1 fruit fly cellular context compared by ENCODE assay signal in the genomic region with DNA sequence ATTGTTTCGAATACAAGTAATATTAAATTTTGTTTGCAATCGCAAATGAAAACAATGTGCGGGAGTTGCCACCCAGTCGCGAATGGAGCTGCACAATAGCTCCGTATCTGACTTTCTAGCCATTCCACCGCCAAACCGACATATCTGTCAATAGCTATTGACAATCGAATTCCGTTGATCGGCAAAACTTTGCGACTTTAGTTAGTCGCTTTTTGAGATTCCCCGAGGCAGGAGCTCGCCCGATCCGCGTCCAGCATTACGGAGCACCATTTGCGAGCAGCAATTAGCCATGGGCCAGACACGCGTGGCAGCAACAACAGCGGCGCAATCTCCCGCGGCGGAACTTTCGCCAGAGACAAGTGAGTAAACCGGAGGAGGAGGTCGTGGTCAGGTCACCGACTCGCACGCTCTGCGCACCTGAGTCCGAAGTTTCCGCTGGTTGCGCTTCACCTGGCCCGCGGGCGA.
TF ChIP-seq lines count a peak whose summit lies in the region.

Gene CG4291 (minus strand): TSS at position 84 of the 465 bp plus-strand sequence.
Gene kraken (plus strand): TSS at position 122 of the 465 bp plus-strand sequence.

TF ChIP-seq in whole organism, embryonic, 481 proteins besides CTCF, POLR2A, EP300 and RAD21 (continued from another document):
- TF ChIP-seq sqz (GFP tag; optimal IDR thresholded peaks at IDR 0.05; lab: Kevin White, UChicago) (no peak), CG7745 (tag; optimal IDR thresholded peaks at IDR 0.05; lab: Kevin White, UChicago) (no peak), CG1024 (GFP tag; IDR thresholded peaks at IDR 0.05; lab: Robert Waterston, UW) (0 out of 2 replicates have a peak, but pooled peaks have one; percentile 2), CG34376 (GFP tag; optimal IDR thresholded peaks at IDR 0.05; lab: Kevin White, UChicago) (peak; percentile 58), CG32532 (GFP tag; IDR thresholded peaks at IDR 0.05; lab: Robert Waterston, UW) (peak; percentile 78), chinmo (GFP tag; IDR thresholded peaks at IDR 0.05; lab: Robert Waterston, UW; ENCODE audit: partially characterized antibody) (no peak), CG8290 (GFP tag; optimal IDR thresholded peaks at IDR 0.05; lab: Kevin White, UChicago) (no peak), CG8290 (tag; optimal IDR thresholded peaks at IDR 0.05; lab: Kevin White, UChicago) (peak in 1 of 2 experiments; percentile 95), az2 (GFP tag; optimal IDR thresholded peaks at IDR 0.05; lab: Kevin White, UChicago) (peak; percentile 48), klu (GFP tag; IDR thresholded peaks at IDR 0.05; lab: Robert Waterston, UW) (peak; percentile 47; the same call in 1 of the 2 replicates), CG2199 (GFP tag; IDR thresholded peaks at IDR 0.05; lab: Robert Waterston, UW) (peak; percentile 57; the same call in 1 of the 3 replicates), pho (GFP tag; optimal IDR thresholded peaks at IDR 0.05; lab: Kevin White, UChicago) (peak; percentile 59), HmgZ (tag; optimal IDR thresholded peaks at IDR 0.05; lab: Kevin White, UChicago) (peak; percentile 83), scrt (GFP tag; optimal IDR thresholded peaks at IDR 0.05; lab: Kevin White, UChicago) (no peak), trem (tag; optimal IDR thresholded peaks at IDR 0.05; lab: Kevin White, UChicago) (peak; percentile 64), gcm2 (GFP tag; optimal IDR thresholded peaks at IDR 0.05; lab: Kevin White, UChicago) (no peak), corto (GFP tag; optimal IDR thresholded peaks at IDR 0.05; lab: Kevin White, UChicago) (no peak), HLH4C (GFP tag; IDR thresholded peaks at IDR 0.05; lab: Robert Waterston, UW; ENCODE audit: partially characterized antibody) (peak; percentile 67), Sox102F (GFP tag; optimal IDR thresholded peaks at IDR 0.05; lab: Kevin White, UChicago) (peak; percentile 36), CG14050 (GFP tag; IDR thresholded peaks at IDR 0.05; lab: Robert Waterston, UW) (peak; percentile 42; the same call in 2 of the 3 replicates), chif (GFP tag; optimal IDR thresholded peaks at IDR 0.05; lab: Kevin White, UChicago) (peak; percentile 1 to 59), CG17385 (GFP tag; optimal IDR thresholded peaks at IDR 0.05; lab: Kevin White, UChicago) (peak; percentile 41), Hmr (GFP tag; optimal IDR thresholded peaks at IDR 0.05; lab: Kevin White, UChicago) (peak; percentile 72), CG31388 (GFP tag; optimal IDR thresholded peaks at IDR 0.05; lab: Kevin White, UChicago) (no peak), sd (tag; optimal IDR thresholded peaks at IDR 0.05; lab: Kevin White, UChicago) (peak; percentile 98), CG12391 (tag; optimal IDR thresholded peaks at IDR 0.05; lab: Kevin White, UChicago) (peak; percentile 46), maf-S (GFP tag; optimal IDR thresholded peaks at IDR 0.05; lab: Kevin White, UChicago) (peak; percentile 53), CG10366 (GFP tag; IDR thresholded peaks at IDR 0.05; lab: Robert Waterston, UW) (peak; percentile 46)
